Worm (Caenorhabditis elegans) whole organism, L1 larva: ENCODE data around the gene Y46G5A.47.

Experiments
- C04F5.9 ChIP-seq: sonication (generic microtip); optimal IDR thresholded peaks from 2 replicates; lab custom pipeline; 2016; ENCODE audit warnings: missing genetic modification characterization, missing compliant biosample characterization
- aha-1 ChIP-seq: fragments of 150-350 bp; optimal IDR thresholded peaks from 2 replicates; lab custom pipeline; 2014; ENCODE audit warnings: missing biosample characterization, missing genetic modification characterization
- aly-2 ChIP-seq: fragments of 150-350 bp; optimal IDR thresholded peaks from 2 replicates; lab custom pipeline; 2014; ENCODE audit warnings: missing biosample characterization, missing genetic modification characterization
- blmp-1 ChIP-seq: fragments of 150-350 bp; optimal IDR thresholded peaks from 2 replicates; lab custom pipeline; 2014; ENCODE audit warnings: missing biosample characterization, missing genetic modification characterization
- ceh-82 ChIP-seq, 3 experiments: fragments of 150-350 bp in 1 of 3; sonication (generic microtip) in 2 of 3; optimal IDR thresholded peaks; 2 replicates each; lab custom pipeline; 2014 to 2017; ENCODE audit warnings: missing biosample characterization in 3 of 3, missing genetic modification characterization in 3 of 3
- dpl-1 ChIP-seq, 3 experiments: fragments of 150-350 bp in 2 of 3; sonication (generic microtip) in 1 of 3; optimal IDR thresholded peaks; 2 replicates each; lab custom pipeline; 2014 to 2017; ENCODE audit warnings: missing biosample characterization in 3 of 3, missing genetic modification characterization in 3 of 3, missing genetic modification reagents in 3 of 3
- efl-1 ChIP-seq, 4 experiments: fragments of 150-350 bp; optimal IDR thresholded peaks in 3 of 4; peaks in 1 of 4; 1 replicate in 1 of 4; 2 replicates in 3 of 4; lab custom pipeline; 2014; ENCODE audit warnings: missing biosample characterization in 2 of 4, missing genetic modification characterization in 2 of 4, missing genetic modification reagents in 2 of 4
- elt-2 ChIP-seq: sonication (generic microtip); optimal IDR thresholded peaks from 2 replicates; lab custom pipeline; 2016; ENCODE audit warnings: missing genetic modification characterization, mild to moderate bottlenecking, inconsistent platforms, missing compliant biosample characterization, missing genetic modification reagents
- ets-5 ChIP-seq: fragments of 200-800 bp; sonication (Bioruptor generic); IDR thresholded peaks from 2 replicates; pipeline ENCODE4 v1.3.6; 2022; ENCODE audit warnings: missing genetic modification characterization, missing compliant biosample characterization
- fkh-10 ChIP-seq: sonication (generic microtip); optimal IDR thresholded peaks from 2 replicates; lab custom pipeline; 2017; ENCODE audit warnings: missing biosample characterization, missing genetic modification reagents, missing genetic modification characterization
- fos-1 ChIP-seq: fragments of 150-350 bp; optimal IDR thresholded peaks from 2 replicates; lab custom pipeline; 2014; ENCODE audit warnings: missing biosample characterization, missing genetic modification characterization
- hlh-17 ChIP-seq: fragments of 200-800 bp; sonication (Bioruptor generic); optimal IDR thresholded peaks from 2 replicates; lab custom pipeline; 2018; ENCODE audit warnings: missing genetic modification characterization, mild to moderate bottlenecking, missing compliant biosample characterization, moderate library complexity, borderline replicate concordance
- hlh-4 ChIP-seq: sonication (generic microtip); optimal IDR thresholded peaks from 2 replicates; lab custom pipeline; 2016; ENCODE audit warnings: mild to moderate bottlenecking, missing genetic modification characterization, missing compliant biosample characterization
- isw-1 ChIP-seq: fragments of 200-800 bp; sonication (Bioruptor generic); IDR thresholded peaks from 2 replicates; pipeline ENCODE4 v1.3.6; 2022; ENCODE audit warnings: missing genetic modification characterization, missing compliant biosample characterization
- jun-1 ChIP-seq: fragments of 150-350 bp; optimal IDR thresholded peaks from 2 replicates; lab custom pipeline; 2014; ENCODE audit warnings: missing biosample characterization, missing genetic modification reagents, missing genetic modification characterization
- lin-13 ChIP-seq: fragments of 150-350 bp; optimal IDR thresholded peaks from 2 replicates; lab custom pipeline; 2014; ENCODE audit warnings: missing biosample characterization, missing genetic modification reagents, missing genetic modification characterization
- lin-14 ChIP-seq: fragments of 200-800 bp; sonication (Bioruptor generic); optimal IDR thresholded peaks from 2 replicates; lab custom pipeline; 2018; ENCODE audit warnings: mild to moderate bottlenecking, missing genetic modification characterization, moderate library complexity, missing compliant biosample characterization
- lin-35 ChIP-seq, 2 experiments: fragments of 150-350 bp; optimal IDR thresholded peaks; 2 replicates each; lab custom pipeline; 2014; ENCODE audit warnings: missing biosample characterization in 2 of 2, missing genetic modification characterization in 2 of 2, missing genetic modification reagents in 2 of 2
- lir-3 ChIP-seq: sonication (generic microtip); optimal IDR thresholded peaks from 2 replicates; lab custom pipeline; 2016; ENCODE audit warnings: mild to moderate bottlenecking, missing genetic modification characterization, moderate library complexity, missing compliant biosample characterization; ENCODE audit not compliant: poor library complexity
- lsy-2 ChIP-seq, 2 experiments: fragments of 150-350 bp; optimal IDR thresholded peaks; 2 replicates each; lab custom pipeline; 2014; ENCODE audit warnings: missing biosample characterization in 2 of 2, missing genetic modification characterization in 2 of 2
- mef-2 ChIP-seq: fragments of 150-350 bp; optimal IDR thresholded peaks from 2 replicates; lab custom pipeline; 2014; ENCODE audit warnings: missing biosample characterization, missing genetic modification characterization
- nhr-20 ChIP-seq: sonication (generic microtip); optimal IDR thresholded peaks from 2 replicates; lab custom pipeline; 2016; ENCODE audit warnings: mild to moderate bottlenecking, missing genetic modification characterization, missing compliant biosample characterization
- nhr-237 ChIP-seq: fragments of 150-350 bp; optimal IDR thresholded peaks from 2 replicates; lab custom pipeline; 2014; ENCODE audit warnings: missing biosample characterization, missing genetic modification characterization
- nhr-47 ChIP-seq: sonication (generic microtip); optimal IDR thresholded peaks from 2 replicates; lab custom pipeline; 2016; ENCODE audit warnings: mild to moderate bottlenecking, missing genetic modification characterization, moderate library complexity, missing compliant biosample characterization
- nhr-71 ChIP-seq: sonication (generic microtip); optimal IDR thresholded peaks from 2 replicates; lab custom pipeline; 2016; ENCODE audit warnings: mild to moderate bottlenecking, missing genetic modification characterization, moderate library complexity, missing compliant biosample characterization
- nhr-76 ChIP-seq: sonication (generic microtip); optimal IDR thresholded peaks from 2 replicates; lab custom pipeline; 2017; ENCODE audit warnings: missing biosample characterization, missing genetic modification characterization
- nhr-77 ChIP-seq: fragments of 150-350 bp; optimal IDR thresholded peaks from 2 replicates; lab custom pipeline; 2014; ENCODE audit warnings: missing biosample characterization, missing genetic modification characterization
- nhr-85 ChIP-seq: sonication (generic microtip); peaks from one replicate; lab custom pipeline; 2016; ENCODE audit warnings: missing genetic modification characterization, inconsistent platforms, missing compliant biosample characterization
- pag-3 ChIP-seq: sonication (generic microtip); optimal IDR thresholded peaks from 2 replicates; lab custom pipeline; 2017; ENCODE audit warnings: missing genetic modification characterization, mild to moderate bottlenecking, missing compliant biosample characterization, antibody characterized with exemption, borderline replicate concordance; ENCODE audit not compliant: insufficient read depth
- pax-3 ChIP-seq: fragments of 200-800 bp; sonication (Bioruptor generic); optimal IDR thresholded peaks from 2 replicates; lab custom pipeline; 2018; ENCODE audit warnings: mild to moderate bottlenecking, missing genetic modification characterization, moderate library complexity, missing compliant biosample characterization
- pqm-1 ChIP-seq: sonication (generic microtip); optimal IDR thresholded peaks from 3 replicates; lab custom pipeline; 2017; ENCODE audit warnings: missing biosample characterization, missing genetic modification characterization
- rnt-1 ChIP-seq: sonication (generic microtip); optimal IDR thresholded peaks from 2 replicates; lab custom pipeline; 2016; ENCODE audit warnings: mild to moderate bottlenecking, missing genetic modification characterization, moderate library complexity, missing compliant biosample characterization
- skn-1 ChIP-seq: fragments of 150-350 bp; optimal IDR thresholded peaks from 2 replicates; lab custom pipeline; 2014; ENCODE audit warnings: missing biosample characterization, missing genetic modification characterization
- sox-4 ChIP-seq: sonication (generic microtip); optimal IDR thresholded peaks from 2 replicates; lab custom pipeline; 2016; ENCODE audit warnings: missing genetic modification characterization, missing compliant biosample characterization
- sup-37 ChIP-seq: fragments of 200-800 bp; sonication (Bioruptor generic); optimal IDR thresholded peaks from 2 replicates; lab custom pipeline; 2018; ENCODE audit warnings: mild to moderate bottlenecking, missing genetic modification characterization, missing compliant biosample characterization
- tbx-2 ChIP-seq: sonication (generic microtip); optimal IDR thresholded peaks from 2 replicates; lab custom pipeline; 2016; ENCODE audit warnings: missing genetic modification characterization, missing compliant biosample characterization
- unc-86 ChIP-seq: sonication (generic microtip); optimal IDR thresholded peaks from 2 replicates; lab custom pipeline; 2016; ENCODE audit warnings: missing genetic modification characterization, missing compliant biosample characterization
- vab-15 ChIP-seq: sonication (generic microtip); optimal IDR thresholded peaks from 2 replicates; lab custom pipeline; 2017; ENCODE audit warnings: missing genotype, mild to moderate bottlenecking, missing genetic modification characterization, missing compliant biosample characterization
- zag-1 ChIP-seq: fragments of 150-350 bp; optimal IDR thresholded peaks from 2 replicates; lab custom pipeline; 2014; ENCODE audit warnings: missing biosample characterization, missing genetic modification characterization
- zip-4 ChIP-seq: fragments of 200-800 bp; sonication (Bioruptor generic); optimal IDR thresholded peaks from 2 replicates; lab custom pipeline; 2018; ENCODE audit warnings: mild to moderate bottlenecking, missing genetic modification characterization, moderate library complexity, missing compliant biosample characterization

Y46G5A.47 gene

ce11 chrII:12797211-12797794, 7.8 kb downstream of the Y46G5A.47 start:
- TF ChIP-seq dpl-1 (GFP tag; optimal IDR thresholded peaks at IDR 0.05; lab: Kevin White, UChicago), result no peak
- TF ChIP-seq ceh-82 (tag; optimal IDR thresholded peaks at IDR 0.05; lab: Kevin White, UChicago), result no peak
- no peak for TF ChIP-seq unc-86 (tag; lab: Kevin White, UChicago)
- TF ChIP-seq fkh-10 (GFP tag; lab: Kevin White, UChicago), result peak; percentile 10
- TF ChIP-seq hlh-17 (GFP tag; lab: Kevin White, UChicago), result no peak
- no peak for TF ChIP-seq blmp-1 (tag; lab: Kevin White, UChicago)
- no peak for TF ChIP-seq sox-4
- no peak for TF ChIP-seq nhr-85
- no peak for TF ChIP-seq nhr-20 (tag; lab: Kevin White, UChicago)
- peak in 1 of 2 experiments; percentile 3 for TF ChIP-seq lsy-2 (tag; optimal IDR thresholded peaks at IDR 0.05; lab: Kevin White, UChicago)
- TF ChIP-seq zag-1 (tag; lab: Kevin White, UChicago), result no peak
- TF ChIP-seq nhr-71, result peak; percentile 13
- TF ChIP-seq elt-2 (tag; lab: Kevin White, UChicago), result peak; percentile 63
- TF ChIP-seq pqm-1, result no peak
- no peak for TF ChIP-seq lir-3 (tag; lab: Kevin White, UChicago)
- no peak for TF ChIP-seq isw-1 (GFP tag; lab: Robert Waterston, UW)
- no peak for TF ChIP-seq jun-1 (tag; lab: Kevin White, UChicago)
- no peak for TF ChIP-seq ets-5 (GFP tag; lab: Robert Waterston, UW)
- peak; percentile 20 for TF ChIP-seq rnt-1
- TF ChIP-seq vab-15 (tag; lab: Kevin White, UChicago), result no peak
- peak; percentile 32 for TF ChIP-seq nhr-47 (tag; lab: Kevin White, UChicago)
- peak in 1 of 2 experiments; percentile 2 for TF ChIP-seq lin-35 (GFP tag; optimal IDR thresholded peaks at IDR 0.05; lab: Kevin White, UChicago)
- no peak for TF ChIP-seq C04F5.9 (tag; lab: Kevin White, UChicago)
- no peak for TF ChIP-seq skn-1 (tag; lab: Kevin White, UChicago)
- no peak for TF ChIP-seq hlh-4 (tag; lab: Kevin White, UChicago)
- TF ChIP-seq efl-1 (optimal IDR thresholded peaks at IDR 0.05; lab: Kevin White, UChicago), result no peak
- TF ChIP-seq efl-1 (GFP tag; optimal IDR thresholded peaks at IDR 0.05 in 1 of 2; lab: Kevin White, UChicago), result peak in 1 of 2 experiments; percentile 15
- no peak for TF ChIP-seq aly-2
- no peak for TF ChIP-seq nhr-77
- TF ChIP-seq zip-4 (GFP tag; lab: Kevin White, UChicago), result no peak
- no peak for TF ChIP-seq aha-1
- TF ChIP-seq mef-2, result no peak
- TF ChIP-seq sup-37 (GFP tag; lab: Kevin White, UChicago), result no peak
- no peak for TF ChIP-seq pag-3
- TF ChIP-seq lin-14 (GFP tag; lab: Kevin White, UChicago), result peak; percentile 52

- TF ChIP-seq nhr-85, result peak; percentile 29
- TF ChIP-seq nhr-237 (tag; lab: Kevin White, UChicago), result no peak
- no peak for TF ChIP-seq fkh-10 (GFP tag; lab: Kevin White, UChicago)
- no peak for TF ChIP-seq lin-13 (GFP tag; lab: Kevin White, UChicago)
- TF ChIP-seq pax-3, result no peak
- no peak for TF ChIP-seq tbx-2 (tag; lab: Kevin White, UChicago)
- no peak for TF ChIP-seq nhr-77
- peak; percentile 21 for TF ChIP-seq elt-2 (tag; lab: Kevin White, UChicago)
- peak; percentile 1 for TF ChIP-seq nhr-71
- no peak for TF ChIP-seq fos-1 (tag; lab: Kevin White, UChicago)
- TF ChIP-seq nhr-76 (tag; lab: Kevin White, UChicago), result no peak
Measured at ce11 chrII:12796040-12796502, 9.0 kb downstream of the Y46G5A.47 start, which contains the start of gene cpt-1. TSS of gene cpt-1 (minus strand) at chrII:12796452.
